Worm (Caenorhabditis elegans) whole organism, L4 larva: ENCODE measurements around the gene nhr-131.

Source experiments
- F26F4.8 ChIP-seq: fragments of 200-800 bp; sonication (Bioruptor generic); conservative IDR thresholded peaks from 2 replicates; pipeline ENCODE4 v1.3.6; 2022; ENCODE audit warnings: missing genetic modification characterization, missing compliant biosample characterization
- F37D6.2 ChIP-seq: sonication (generic microtip); optimal IDR thresholded peaks from 2 replicates; lab custom pipeline; 2016; ENCODE audit warnings: mild to moderate bottlenecking, missing genetic modification characterization, missing compliant biosample characterization
- R02D3.7 ChIP-seq: fragments of 150-350 bp; sonication (generic microtip); optimal IDR thresholded peaks from 3 replicates; lab custom pipeline; 2014; ENCODE audit warnings: missing biosample characterization, missing genetic modification characterization
- T26A8.4 ChIP-seq: fragments of 200-800 bp; sonication (Bioruptor generic); IDR thresholded peaks from 2 replicates; pipeline ENCODE4 v1.3.6; 2022; ENCODE audit warnings: missing genetic modification characterization, missing compliant biosample characterization
- Y75B8A.6 ChIP-seq: fragments of 200-800 bp; sonication (Bioruptor generic); IDR thresholded peaks from 2 replicates; pipeline ENCODE4 v1.3.6; 2022; ENCODE audit warnings: missing genetic modification reagents, missing genetic modification characterization, missing compliant biosample characterization
- arid-1 ChIP-seq: fragments of 200-800 bp; sonication (Bioruptor generic); conservative IDR thresholded peaks from 2 replicates; pipeline ENCODE4 v1.3.6; 2022; ENCODE audit warnings: missing genetic modification reagents, missing genetic modification characterization, missing compliant biosample characterization
- ceh-20 ChIP-seq: fragments of 200-800 bp; sonication (Bioruptor generic); IDR thresholded peaks from 2 replicates; pipeline ENCODE4 v1.3.6; 2022; ENCODE audit warnings: missing genetic modification reagents, missing genetic modification characterization, missing compliant biosample characterization
- ceh-28 ChIP-seq: fragments of 150-350 bp; optimal IDR thresholded peaks from 2 replicates; lab custom pipeline; 2014; ENCODE audit warnings: missing biosample characterization, missing genetic modification reagents, missing genetic modification characterization
- daf-12 ChIP-seq: fragments of 150-350 bp; optimal IDR thresholded peaks from 2 replicates; lab custom pipeline; 2014; ENCODE audit warnings: missing biosample characterization, missing genetic modification reagents, missing genetic modification characterization
- daf-16 ChIP-seq, 3 experiments: sonication (generic microtip); optimal IDR thresholded peaks; 2 replicates each; lab custom pipeline; 2016 to 2017; ENCODE audit warnings: missing genetic modification characterization in 3 of 3, missing genetic modification reagents in 3 of 3, mild to moderate bottlenecking in 2 of 3, missing compliant biosample characterization in 2 of 3, missing biosample characterization in 1 of 3, moderate library complexity in 1 of 3
- daf-19 ChIP-seq: fragments of 200-800 bp; sonication (Bioruptor generic); conservative IDR thresholded peaks from 2 replicates; pipeline ENCODE4 v1.3.6; 2022; ENCODE audit warnings: missing genetic modification characterization, missing compliant biosample characterization
- dmd-6 ChIP-seq: fragments of 200-800 bp; sonication (Bioruptor generic); IDR thresholded peaks from 2 replicates; pipeline ENCODE4 v1.3.6; 2022; ENCODE audit warnings: missing genetic modification reagents, missing genetic modification characterization, missing compliant biosample characterization
- dpl-1 ChIP-seq: fragments of 150-350 bp; optimal IDR thresholded peaks from 2 replicates; lab custom pipeline; 2014; ENCODE audit warnings: missing biosample characterization, missing genetic modification reagents, missing genetic modification characterization
- duxl-1 ChIP-seq: sonication (generic microtip); optimal IDR thresholded peaks from 2 replicates; lab custom pipeline; 2016; ENCODE audit warnings: mild to moderate bottlenecking, missing genetic modification characterization, moderate library complexity, missing compliant biosample characterization; ENCODE audit not compliant: poor library complexity
- dve-1 ChIP-seq: sonication (generic microtip); optimal IDR thresholded peaks from 2 replicates; lab custom pipeline; 2017; ENCODE audit warnings: antibody characterized with exemption, mild to moderate bottlenecking, missing genetic modification characterization, missing compliant biosample characterization; ENCODE audit not compliant: insufficient read depth
- egl-27 ChIP-seq: sonication (generic microtip); optimal IDR thresholded peaks from 3 replicates; lab custom pipeline; 2017; ENCODE audit warnings: missing biosample characterization, missing genetic modification reagents, missing genetic modification characterization
- gei-8 ChIP-seq: fragments of 200-800 bp; sonication (Bioruptor generic); optimal IDR thresholded peaks from 2 replicates; lab custom pipeline; 2018; ENCODE audit warnings: mild to moderate bottlenecking, missing genetic modification characterization, missing compliant biosample characterization
- hif-1 ChIP-seq, 2 experiments: sonication (generic microtip); optimal IDR thresholded peaks; 2 replicates each; lab custom pipeline; 2016 to 2017; ENCODE audit warnings: missing compliant biosample characterization in 2 of 2, missing genetic modification characterization in 2 of 2, missing genetic modification reagents in 2 of 2, missing genotype in 2 of 2, mild to moderate bottlenecking in 1 of 2
- hlh-11 ChIP-seq: fragments of 200-800 bp; sonication (Bioruptor generic); optimal IDR thresholded peaks from 2 replicates; lab custom pipeline; 2018; ENCODE audit warnings: mild to moderate bottlenecking, missing genetic modification characterization, missing compliant biosample characterization
- hmg-1.1 ChIP-seq: fragments of 200-800 bp; sonication (Bioruptor generic); IDR thresholded peaks from 2 replicates; pipeline ENCODE4 v1.3.6; 2022; ENCODE audit warnings: missing genetic modification reagents, missing genetic modification characterization, missing compliant biosample characterization
- lin-13 ChIP-seq: fragments of 150-350 bp; optimal IDR thresholded peaks from 2 replicates; lab custom pipeline; 2014; ENCODE audit warnings: missing biosample characterization, missing genetic modification reagents, missing genetic modification characterization
- lin-39 ChIP-seq: fragments of 150-350 bp; optimal IDR thresholded peaks from 2 replicates; lab custom pipeline; 2014; ENCODE audit warnings: missing biosample characterization, missing genetic modification reagents, missing genetic modification characterization
- lsy-2 ChIP-seq, 2 experiments: fragments of 150-350 bp in 1 of 2; sonication (generic microtip) in 1 of 2; optimal IDR thresholded peaks; 2 replicates each; lab custom pipeline; 2014 to 2017; ENCODE audit warnings: missing biosample characterization in 2 of 2, missing genetic modification characterization in 2 of 2
- madf-9 ChIP-seq: fragments of 200-800 bp; sonication (Bioruptor generic); conservative IDR thresholded peaks from 2 replicates; pipeline ENCODE4 v1.3.6; 2022; ENCODE audit warnings: missing genetic modification reagents, missing genetic modification characterization, missing compliant biosample characterization
- mdl-1 ChIP-seq, 2 experiments: fragments of 150-350 bp in 1 of 2; sonication (generic microtip) in 1 of 2; optimal IDR thresholded peaks; 2 replicates each; lab custom pipeline; 2014 to 2017; ENCODE audit warnings: missing biosample characterization in 2 of 2, missing genetic modification characterization in 2 of 2
- mes-2 ChIP-seq: sonication (generic microtip); optimal IDR thresholded peaks from 2 replicates; lab custom pipeline; 2016; ENCODE audit warnings: missing genotype, mild to moderate bottlenecking, missing genetic modification characterization, missing compliant biosample characterization; ENCODE audit not compliant: poor library complexity, severe bottlenecking
- mxl-2 ChIP-seq: fragments of 200-800 bp; sonication (Bioruptor generic); conservative IDR thresholded peaks from 2 replicates; pipeline ENCODE4 v1.3.6; 2022; ENCODE audit warnings: missing genetic modification reagents, missing genetic modification characterization, missing compliant biosample characterization
- mxl-3 ChIP-seq: fragments of 200-800 bp; sonication (Bioruptor generic); optimal IDR thresholded peaks from 2 replicates; lab custom pipeline; 2018; ENCODE audit warnings: mild to moderate bottlenecking, missing genetic modification characterization, missing compliant biosample characterization
- nhr-10 ChIP-seq: fragments of 150-350 bp; optimal IDR thresholded peaks from 2 replicates; lab custom pipeline; 2014; ENCODE audit warnings: missing biosample characterization, missing genetic modification characterization
- nhr-102 ChIP-seq: sonication (generic microtip); optimal IDR thresholded peaks from 2 replicates; lab custom pipeline; 2016; ENCODE audit warnings: mild to moderate bottlenecking, missing genetic modification characterization, moderate library complexity, missing compliant biosample characterization
- nhr-11 ChIP-seq: fragments of 150-350 bp; optimal IDR thresholded peaks from 2 replicates; lab custom pipeline; 2014; ENCODE audit warnings: missing biosample characterization, missing genetic modification characterization
- nhr-111 ChIP-seq: fragments of 200-800 bp; sonication (Bioruptor generic); optimal IDR thresholded peaks from 2 replicates; lab custom pipeline; 2018; ENCODE audit warnings: mild to moderate bottlenecking, missing genetic modification characterization, missing compliant biosample characterization
- nhr-25 ChIP-seq: sonication (generic microtip); optimal IDR thresholded peaks from 2 replicates; lab custom pipeline; 2017; ENCODE audit warnings: missing genetic modification characterization, mild to moderate bottlenecking, missing compliant biosample characterization, antibody characterized with exemption, moderate library complexity, borderline replicate concordance; ENCODE audit not compliant: insufficient read depth
- nhr-28 ChIP-seq: fragments of 150-350 bp; optimal IDR thresholded peaks from 2 replicates; lab custom pipeline; 2014; ENCODE audit warnings: missing biosample characterization, missing genetic modification characterization
- nhr-41 ChIP-seq: fragments of 200-800 bp; sonication (Bioruptor generic); IDR thresholded peaks from 2 replicates; pipeline ENCODE4 v1.3.6; 2022; ENCODE audit warnings: missing genetic modification reagents, missing genetic modification characterization, missing compliant biosample characterization
- nhr-48 ChIP-seq: sonication (generic microtip); optimal IDR thresholded peaks from 2 replicates; lab custom pipeline; 2016; ENCODE audit warnings: mild to moderate bottlenecking, missing genetic modification characterization, missing compliant biosample characterization
- nhr-6 ChIP-seq: fragments of 150-350 bp; optimal IDR thresholded peaks from 2 replicates; lab custom pipeline; 2014; ENCODE audit warnings: missing biosample characterization, missing genetic modification characterization
- nhr-76 ChIP-seq: fragments of 150-350 bp; optimal IDR thresholded peaks from 2 replicates; lab custom pipeline; 2014; ENCODE audit warnings: missing biosample characterization, missing genetic modification characterization
- nhr-77 ChIP-seq: fragments of 150-350 bp; optimal IDR thresholded peaks from 2 replicates; lab custom pipeline; 2014; ENCODE audit warnings: missing biosample characterization, missing genetic modification characterization
- pqm-1 ChIP-seq: sonication (generic microtip); optimal IDR thresholded peaks from 2 replicates; lab custom pipeline; 2017; ENCODE audit warnings: missing biosample characterization, missing genetic modification characterization
- rbr-2 ChIP-seq: sonication (generic microtip); optimal IDR thresholded peaks from 2 replicates; lab custom pipeline; 2016; ENCODE audit warnings: missing genotype, missing genetic modification characterization, missing compliant biosample characterization
- snpc-4 ChIP-seq: fragments of 150-350 bp; optimal IDR thresholded peaks from 2 replicates; lab custom pipeline; 2014; ENCODE audit warnings: missing biosample characterization, missing genetic modification characterization
- spr-1 ChIP-seq: sonication (generic microtip); optimal IDR thresholded peaks from 2 replicates; lab custom pipeline; 2016; ENCODE audit warnings: mild to moderate bottlenecking, missing genetic modification characterization, missing compliant biosample characterization
- vab-7 ChIP-seq: fragments of 200-800 bp; sonication (Bioruptor generic); IDR thresholded peaks from 2 replicates; pipeline ENCODE4 v1.3.6; 2022; ENCODE audit warnings: missing genetic modification reagents, missing genetic modification characterization, missing compliant biosample characterization
- zip-2 ChIP-seq: fragments of 150-350 bp; optimal IDR thresholded peaks from 2 replicates; lab custom pipeline; 2014; ENCODE audit warnings: missing biosample characterization, missing genetic modification characterization
- ztf-11 ChIP-seq: fragments of 150-350 bp; optimal IDR thresholded peaks from 2 replicates; lab custom pipeline; 2014; ENCODE audit warnings: missing biosample characterization, missing genetic modification characterization
- ztf-7 ChIP-seq: fragments of 150-350 bp; optimal IDR thresholded peaks from 2 replicates; lab custom pipeline; 2014; ENCODE audit warnings: missing biosample characterization, missing genetic modification characterization

nhr-131 gene

ce11 chrV:525040-525439, 30.9 kb downstream of the nhr-131 start, which contains the start of gene R11G11.16:
Gene R11G11.16 (minus strand): TSS chrV:525140.
- TF ChIP-seq vab-7 (GFP tag; lab: Robert Waterston, UW) (no peak), ztf-11 (tag; lab: Kevin White, UChicago) (no peak), F26F4.8 (GFP tag; lab: Robert Waterston, UW) (no peak), daf-19 (GFP tag; lab: Robert Waterston, UW) (no peak), nhr-11 (tag; lab: Kevin White, UChicago) (no peak), spr-1 (tag; lab: Kevin White, UChicago) (no peak), hlh-11 (no peak), gei-8 (GFP tag; lab: Kevin White, UChicago) (no peak), nhr-111 (GFP tag; lab: Kevin White, UChicago) (no peak), nhr-28 (tag; lab: Kevin White, UChicago) (no peak), madf-9 (no peak)

- TF ChIP-seq lin-13 (GFP tag; lab: Kevin White, UChicago) (no peak), zip-2 (tag; lab: Kevin White, UChicago) (no peak), daf-12 (tag; lab: Kevin White, UChicago) (no peak), arid-1 (GFP tag; lab: Robert Waterston, UW) (no peak), ceh-20 (GFP tag; lab: Robert Waterston, UW) (no peak), lin-39 (no peak), T26A8.4 (GFP tag; lab: Robert Waterston, UW) (no peak), F37D6.2 (no peak), nhr-25 (tag; lab: Kevin White, UChicago) (no peak)
Measured at ce11 chrV:527602-528001, 33.4 kb downstream of the nhr-131 start, which contains the start of gene srw-108. Gene srw-108 (plus strand): TSS chrV:527902.

ce11 chrV:532046-532445, 37.9 kb downstream of the nhr-131 start, which contains the start of gene nhr-58:
Gene nhr-58 (plus strand): TSS chrV:532259.
- TF ChIP-seq nhr-6 (tag; lab: Kevin White, UChicago) (peak; percentile 79), Y75B8A.6 (GFP tag; lab: Robert Waterston, UW) (no peak), nhr-41 (GFP tag; lab: Robert Waterston, UW) (no peak), mxl-3 (GFP tag; lab: Kevin White, UChicago) (peak; percentile 56), nhr-10 (tag; lab: Kevin White, UChicago) (peak; percentile 59), egl-27 (tag; lab: Kevin White, UChicago) (no peak), hlh-11 (peak; percentile 96), R02D3.7 (tag; lab: Kevin White, UChicago) (no peak), snpc-4 (no peak), dpl-1 (GFP tag; lab: Kevin White, UChicago) (peak; percentile 16), hmg-1.1 (0 out of 2 replicates have a peak, but pooled peaks have one; percentile 28), nhr-77 (peak; percentile 92), nhr-76 (peak; percentile 32), dve-1 (tag; lab: Kevin White, UChicago) (peak; percentile 94), dmd-6 (peak; percentile 97), nhr-102 (peak; percentile 84), zip-2 (tag; lab: Kevin White, UChicago) (peak; percentile 98), ceh-28 (tag; lab: Kevin White, UChicago) (no peak), lsy-2 (tag; optimal IDR thresholded peaks at IDR 0.05; lab: Kevin White, UChicago) (peak in 1 of 2 experiments; percentile 35), rbr-2 (tag; lab: Kevin White, UChicago) (peak; percentile 4), ztf-7 (tag; lab: Kevin White, UChicago) (peak; percentile 77), daf-16 (GFP tag; optimal IDR thresholded peaks at IDR 0.05; lab: Kevin White, UChicago) (no peak), daf-16 (tag; optimal IDR thresholded peaks at IDR 0.05; lab: Kevin White, UChicago) (peak; percentile 63), pqm-1 (tag; lab: Kevin White, UChicago) (peak; percentile 76), mxl-2 (no peak), ceh-20 (GFP tag; lab: Robert Waterston, UW) (no peak), mes-2 (tag; lab: Kevin White, UChicago) (peak; percentile 76), nhr-28 (tag; lab: Kevin White, UChicago) (peak; percentile 98), mdl-1 (tag; optimal IDR thresholded peaks at IDR 0.05; lab: Kevin White, UChicago) (peak; percentile 74 to 86), lin-39 (no peak), nhr-48 (tag; lab: Kevin White, UChicago) (peak; percentile 94), duxl-1 (tag; lab: Kevin White, UChicago) (peak; percentile 32), hif-1 (tag; optimal IDR thresholded peaks at IDR 0.05; lab: Kevin White, UChicago) (peak in 1 of 2 experiments; percentile 42)
